Worm (Caenorhabditis elegans): ENCODE results near the gene Y54G2A.26.

DNA sequence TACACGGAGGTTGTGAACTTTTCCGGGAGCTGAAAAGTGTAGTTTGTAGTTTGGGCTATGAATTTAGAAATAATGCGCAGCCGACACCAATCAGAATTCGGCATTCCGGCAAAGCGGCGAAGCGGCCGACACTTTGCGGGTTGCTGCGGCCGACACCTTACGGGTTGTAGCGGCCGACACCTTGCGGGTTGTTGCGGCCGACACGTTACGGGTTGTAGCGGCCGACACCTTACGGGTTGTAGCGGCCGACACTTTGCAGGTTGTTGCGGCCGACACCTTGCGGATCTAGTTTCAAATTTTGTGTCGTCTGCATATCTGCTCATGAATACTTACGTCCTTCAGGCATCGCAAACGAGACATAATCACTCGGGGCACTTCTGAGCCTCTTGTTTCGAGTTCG is 28.4 kb downstream of the Y54G2A.26 start:
- TF ChIP-seq che-1 (tag; optimal IDR thresholded peaks at IDR 0.05): no peak
- TF ChIP-seq sdc-2 (tag; optimal IDR thresholded peaks at IDR 0.05): no peak
- TF ChIP-seq tbx-7 (tag; optimal IDR thresholded peaks at IDR 0.05): no peak
- TF ChIP-seq fkh-10 (GFP tag; optimal IDR thresholded peaks at IDR 0.05): no peak
- TF ChIP-seq eyg-1 (tag; optimal IDR thresholded peaks at IDR 0.05): no peak
- TF ChIP-seq ama-1 (optimal IDR thresholded peaks at IDR 0.05): no peak
- no peak for TF ChIP-seq dmd-4 (tag; optimal IDR thresholded peaks at IDR 0.05; ENCODE audit: borderline replicate concordance)
- TF ChIP-seq C08G9.2 (tag; optimal IDR thresholded peaks at IDR 0.05): no peak
